Worm (Caenorhabditis elegans) whole organism, late embryonic: ENCODE measurements around the gene cyp-34A2.
"Not testable (repeated sequence)": the region's sequence is repeated elsewhere in the genome, so short reads cannot be mapped to it uniquely, and the experiment has no call there.

Source experiments
- C08G9.2 ChIP-seq: sonication (generic microtip); optimal IDR thresholded peaks from 2 replicates; lab custom pipeline; 2016; ENCODE audit warnings: mild to moderate bottlenecking, missing genetic modification characterization, moderate library complexity, missing compliant biosample characterization
- F13H6.1 ChIP-seq: sonication (generic microtip); optimal IDR thresholded peaks from 2 replicates; lab custom pipeline; 2016; ENCODE audit warnings: missing genetic modification characterization, missing compliant biosample characterization
- K02D7.2 ChIP-seq: sonication (generic microtip); optimal IDR thresholded peaks from 2 replicates; lab custom pipeline; 2017; ENCODE audit warnings: mild to moderate bottlenecking, missing genetic modification characterization, missing compliant biosample characterization
- K09A11.1 ChIP-seq: sonication (generic microtip); optimal IDR thresholded peaks from 2 replicates; lab custom pipeline; 2017; ENCODE audit warnings: antibody characterized with exemption, mild to moderate bottlenecking, missing genetic modification characterization, missing compliant biosample characterization; ENCODE audit not compliant: insufficient read depth
- T23F11.4 ChIP-seq: fragments of 200-800 bp; sonication (Bioruptor generic); optimal IDR thresholded peaks from 2 replicates; lab custom pipeline; 2018; ENCODE audit warnings: mild to moderate bottlenecking, missing genetic modification characterization, missing compliant biosample characterization
- Y22D7AL.16 ChIP-seq: sonication (generic microtip); optimal IDR thresholded peaks from 2 replicates; lab custom pipeline; 2016; ENCODE audit warnings: missing genetic modification characterization, missing compliant biosample characterization
- ahr-1 ChIP-seq: sonication (generic microtip); optimal IDR thresholded peaks from 2 replicates; lab custom pipeline; 2016; ENCODE audit warnings: missing genetic modification characterization, missing compliant biosample characterization
- ama-1 ChIP-seq: fragments of 150-350 bp; optimal IDR thresholded peaks from 2 replicates; lab custom pipeline; 2014
- ceh-14 ChIP-seq: sonication (generic microtip); optimal IDR thresholded peaks from 2 replicates; lab custom pipeline; 2016; ENCODE audit warnings: missing genotype, missing genetic modification characterization, missing compliant biosample characterization
- ceh-18 ChIP-seq: sonication (generic microtip); optimal IDR thresholded peaks from 2 replicates; lab custom pipeline; 2016; ENCODE audit warnings: missing genetic modification characterization, missing compliant biosample characterization
- ceh-19 ChIP-seq: fragments of 200-800 bp; sonication (Bioruptor generic); optimal IDR thresholded peaks from 2 replicates; lab custom pipeline; 2018; ENCODE audit warnings: mild to moderate bottlenecking, missing genetic modification characterization, missing compliant biosample characterization
- ceh-2 ChIP-seq: sonication (generic microtip); optimal IDR thresholded peaks from 2 replicates; lab custom pipeline; 2016; ENCODE audit warnings: missing genotype, missing genetic modification characterization, missing compliant biosample characterization
- ceh-24 ChIP-seq: sonication (generic microtip); optimal IDR thresholded peaks from 2 replicates; lab custom pipeline; 2016; ENCODE audit warnings: mild to moderate bottlenecking, missing genetic modification characterization, missing compliant biosample characterization
- ceh-45 ChIP-seq: fragments of 200-800 bp; sonication (Bioruptor generic); IDR thresholded peaks from 2 replicates; pipeline ENCODE4 v1.3.6; 2022; ENCODE audit warnings: missing genetic modification reagents, missing genetic modification characterization, missing compliant biosample characterization
- ceh-48 ChIP-seq: sonication (generic microtip); optimal IDR thresholded peaks from 2 replicates; lab custom pipeline; 2016; ENCODE audit warnings: missing genetic modification characterization, inconsistent platforms, missing compliant biosample characterization
- dmd-4 ChIP-seq: sonication (generic microtip); optimal IDR thresholded peaks from 2 replicates; lab custom pipeline; 2016; ENCODE audit warnings: borderline replicate concordance, missing genetic modification characterization, missing compliant biosample characterization
- elt-2 ChIP-seq: sonication (generic microtip); optimal IDR thresholded peaks from 2 replicates; lab custom pipeline; 2016; ENCODE audit warnings: missing genetic modification reagents, missing genetic modification characterization, missing compliant biosample characterization
- ets-4 ChIP-seq: sonication (generic microtip); optimal IDR thresholded peaks from 2 replicates; lab custom pipeline; 2016; ENCODE audit warnings: missing genetic modification characterization, missing compliant biosample characterization
- fax-1 ChIP-seq: sonication (generic microtip); optimal IDR thresholded peaks from 2 replicates; lab custom pipeline; 2016; ENCODE audit warnings: missing genotype, missing genetic modification characterization, missing compliant biosample characterization
- gmeb-2 ChIP-seq: sonication (generic microtip); optimal IDR thresholded peaks from 2 replicates; lab custom pipeline; 2016; ENCODE audit warnings: missing genetic modification characterization, inconsistent platforms, missing compliant biosample characterization
- hlh-13 ChIP-seq: fragments of 200-800 bp; sonication (Bioruptor generic); optimal IDR thresholded peaks from 2 replicates; lab custom pipeline; 2018; ENCODE audit warnings: mild to moderate bottlenecking, missing genetic modification characterization, missing compliant biosample characterization
- hlh-15 ChIP-seq: sonication (generic microtip); optimal IDR thresholded peaks from 2 replicates; lab custom pipeline; 2016; ENCODE audit warnings: missing genetic modification characterization, missing compliant biosample characterization
- hlh-6 ChIP-seq: sonication (generic microtip); optimal IDR thresholded peaks from 2 replicates; lab custom pipeline; 2016; ENCODE audit warnings: missing genotype, missing genetic modification characterization, missing compliant biosample characterization
- hlh-8 ChIP-seq: sonication (generic microtip); optimal IDR thresholded peaks from 2 replicates; lab custom pipeline; 2016; ENCODE audit warnings: missing genotype, missing genetic modification characterization, missing compliant biosample characterization
- madf-2 ChIP-seq: sonication (generic microtip); optimal IDR thresholded peaks from 2 replicates; lab custom pipeline; 2017; ENCODE audit warnings: missing genetic modification characterization, missing compliant biosample characterization
- mec-3 ChIP-seq: sonication (generic microtip); optimal IDR thresholded peaks from 2 replicates; lab custom pipeline; 2016; ENCODE audit warnings: borderline replicate concordance, missing genetic modification characterization, missing compliant biosample characterization
- odd-2 ChIP-seq: sonication (generic microtip); optimal IDR thresholded peaks from 2 replicates; lab custom pipeline; 2017; ENCODE audit warnings: antibody characterized with exemption, mild to moderate bottlenecking, missing genetic modification characterization, missing compliant biosample characterization
- pax-1 ChIP-seq: fragments of 150-350 bp; optimal IDR thresholded peaks from 2 replicates; lab custom pipeline; 2014; ENCODE audit warnings: missing biosample characterization, missing genetic modification characterization
- pha-2 ChIP-seq: sonication (generic microtip); optimal IDR thresholded peaks from 2 replicates; lab custom pipeline; 2017; ENCODE audit warnings: mild to moderate bottlenecking, missing genetic modification characterization, missing compliant biosample characterization
- pha-4 ChIP-seq: fragments of 150-350 bp; optimal IDR thresholded peaks from 2 replicates; lab custom pipeline; 2018; ENCODE audit warnings: missing biosample characterization, missing genetic modification reagents, missing genetic modification characterization
- pqm-1 ChIP-seq: sonication (generic microtip); optimal IDR thresholded peaks from 2 replicates; lab custom pipeline; 2016; ENCODE audit warnings: missing genetic modification characterization, missing compliant biosample characterization
- pros-1 ChIP-seq: fragments of 150-350 bp; optimal IDR thresholded peaks from 2 replicates; lab custom pipeline; 2014; ENCODE audit warnings: missing biosample characterization, missing genetic modification reagents, missing genetic modification characterization
- ref-2 ChIP-seq: sonication (generic microtip); optimal IDR thresholded peaks from 2 replicates; lab custom pipeline; 2016; ENCODE audit warnings: missing genetic modification characterization, missing compliant biosample characterization
- tbx-7 ChIP-seq: sonication (generic microtip); optimal IDR thresholded peaks from 2 replicates; lab custom pipeline; 2016; ENCODE audit warnings: missing genotype, missing genetic modification characterization, missing compliant biosample characterization
- ttx-3 ChIP-seq: sonication (generic microtip); optimal IDR thresholded peaks from 2 replicates; lab custom pipeline; 2016; ENCODE audit warnings: missing genetic modification reagents, missing genetic modification characterization, missing compliant biosample characterization
- unc-42 ChIP-seq: sonication (generic microtip); optimal IDR thresholded peaks from 2 replicates; lab custom pipeline; 2016; ENCODE audit warnings: missing genotype, missing genetic modification characterization, missing compliant biosample characterization
- unc-55 ChIP-seq: sonication (generic microtip); optimal IDR thresholded peaks from 2 replicates; lab custom pipeline; 2017; ENCODE audit warnings: missing biosample characterization, missing genetic modification reagents, missing genetic modification characterization
- zip-5 ChIP-seq: sonication (generic microtip); optimal IDR thresholded peaks from 2 replicates; lab custom pipeline; 2016; ENCODE audit warnings: missing genetic modification characterization, missing compliant biosample characterization

cyp-34A2 gene

ce11 chrV:15259904-15260303 is 31.0 kb downstream of the cyp-34A2 start, which contains the start of gene M01B2.8:
Gene M01B2.8, plus strand, starts transcription at chrV:15260204.
- TF ChIP-seq hlh-13 (GFP tag; lab: Kevin White, UChicago) (no peak), odd-2 (tag; lab: Kevin White, UChicago) (no peak), pha-2 (tag; lab: Kevin White, UChicago) (no peak), pros-1 (tag; lab: Kevin White, UChicago) (no peak), dmd-4 (tag; lab: Kevin White, UChicago) (no peak), zip-5 (tag; lab: Kevin White, UChicago) (no peak), unc-42 (tag; lab: Kevin White, UChicago) (no peak), ceh-24 (no peak), K09A11.1 (tag; lab: Kevin White, UChicago) (no peak), madf-2 (tag; lab: Kevin White, UChicago) (no peak), ceh-48 (tag; lab: Kevin White, UChicago) (no peak), T23F11.4 (no peak), ahr-1 (tag; lab: Kevin White, UChicago) (no peak), ttx-3 (no peak), C08G9.2 (tag; lab: Kevin White, UChicago) (no peak), ceh-45 (GFP tag; lab: Robert Waterston, UW) (no peak)

DNA sequence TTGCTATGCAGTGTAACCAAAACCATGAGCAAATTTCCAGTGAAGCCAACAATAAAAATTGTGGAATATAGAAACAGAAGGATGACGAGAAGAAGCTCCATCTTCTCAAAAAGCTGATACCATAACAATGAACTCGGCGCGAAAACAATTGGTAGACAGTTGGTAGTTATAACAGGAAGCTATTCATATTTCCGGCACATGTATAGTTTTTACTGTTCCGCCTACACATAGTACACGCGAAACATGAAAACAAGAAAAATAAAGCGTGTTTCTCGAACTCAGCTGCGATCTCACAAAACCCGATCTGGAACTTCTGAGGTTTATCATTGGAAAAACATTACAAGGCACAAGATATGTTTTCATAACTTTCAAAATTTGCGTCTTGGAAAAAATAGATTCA is 31.8 kb downstream of the cyp-34A2 start, which contains the start of gene srsx-37:
srsx-37 (minus strand) TSS at position 101 of the 400 bp plus-strand sequence.
- TF ChIP-seq pha-4 (tag; lab: Kevin White, UChicago) (no peak), zip-5 (tag; lab: Kevin White, UChicago) (no peak), pha-2 (tag; lab: Kevin White, UChicago) (no peak), tbx-7 (no peak), fax-1 (no peak), mec-3 (tag; lab: Kevin White, UChicago) (no peak), ceh-18 (tag; lab: Kevin White, UChicago) (no peak), hlh-15 (tag; lab: Kevin White, UChicago) (no peak), ceh-14 (tag; lab: Kevin White, UChicago) (no peak), ama-1 (lab: Kevin White, UChicago) (no peak), K02D7.2 (tag; lab: Kevin White, UChicago) (no peak), unc-42 (tag; lab: Kevin White, UChicago) (no peak), ceh-2 (tag; lab: Kevin White, UChicago) (no peak), T23F11.4 (no peak), madf-2 (tag; lab: Kevin White, UChicago) (no peak), unc-55 (GFP tag; lab: Kevin White, UChicago) (no peak), F13H6.1 (tag; lab: Kevin White, UChicago) (no peak), ets-4 (no peak), Y22D7AL.16 (tag; lab: Kevin White, UChicago) (no peak), ceh-48 (tag; lab: Kevin White, UChicago) (no peak)

DNA sequence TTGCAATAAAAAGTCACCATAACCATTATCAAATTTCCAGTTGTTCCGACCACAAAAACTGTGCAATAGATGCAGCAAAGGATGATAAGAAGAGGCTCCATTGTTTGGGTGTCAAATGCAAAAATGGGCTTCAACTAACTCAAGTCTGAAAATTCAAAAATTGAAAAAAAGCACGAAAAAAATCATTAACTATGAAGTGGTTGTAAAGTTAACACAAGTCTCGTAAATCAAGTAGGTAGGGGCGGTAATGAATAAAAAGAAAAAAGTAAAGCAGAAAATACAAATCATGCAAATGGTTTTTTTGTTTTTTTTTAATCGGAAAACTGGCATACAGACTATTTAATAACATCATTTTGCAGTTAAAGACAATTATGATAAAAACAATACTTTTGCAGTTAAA is 34.2 kb downstream of the cyp-34A2 start, which contains the start of gene srsx-39:
srsx-39 (minus strand) TSS at position 101 of the 400 bp plus-strand sequence.
- TF ChIP-seq zip-5, elt-2, ceh-2 (tag; lab: Kevin White, UChicago): not testable (repeated sequence)
- TF ChIP-seq, all 69 proteins: peak for 0; not testable (repeated sequence) for 69

DNA sequence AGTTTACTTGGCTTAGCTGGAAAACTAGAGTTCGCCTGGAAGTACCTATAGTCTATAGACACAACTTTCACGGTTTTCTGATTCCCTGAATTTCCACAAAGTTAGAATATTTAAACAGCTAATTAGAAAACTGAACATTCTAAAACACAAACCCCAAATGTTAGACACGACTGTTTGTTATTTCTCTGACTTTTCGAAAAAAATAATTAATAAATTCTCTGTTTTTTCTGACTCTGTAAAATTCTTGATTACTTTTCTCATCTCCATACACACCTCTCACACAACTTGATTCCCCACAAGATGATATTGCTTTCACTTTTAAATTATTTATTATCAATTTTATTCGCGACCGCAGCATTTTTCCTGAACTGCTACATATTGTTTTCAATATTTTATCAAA is 37.4 kb downstream of the cyp-34A2 start, which contains the start of gene srbc-75:
srbc-75 (plus strand) TSS at position 301 of the 400 bp plus-strand sequence.
- TF ChIP-seq hlh-8 (tag; lab: Kevin White, UChicago) (no peak), ama-1 (lab: Kevin White, UChicago) (no peak), K09A11.1 (tag; lab: Kevin White, UChicago) (no peak), hlh-6 (no peak), ceh-18 (tag; lab: Kevin White, UChicago) (no peak)

ce11 chrV:15252082-15252481 is 38.8 kb downstream of the cyp-34A2 start, which contains the start of gene srbc-76:
Gene srbc-76, plus strand, starts transcription at chrV:15252382.
- TF ChIP-seq tbx-7 (no peak), pax-1 (tag; lab: Kevin White, UChicago) (no peak), ref-2 (no peak), gmeb-2 (tag; lab: Kevin White, UChicago) (no peak), hlh-15 (tag; lab: Kevin White, UChicago) (no peak), dmd-4 (tag; lab: Kevin White, UChicago) (no peak), pqm-1 (tag; lab: Kevin White, UChicago) (no peak), pha-2 (tag; lab: Kevin White, UChicago) (no peak), T23F11.4 (no peak), ceh-19 (GFP tag; lab: Kevin White, UChicago) (no peak), hlh-13 (GFP tag; lab: Kevin White, UChicago) (no peak)
